Worm (Caenorhabditis elegans): ENCODE measurements around the gene srg-59.

ce11 chrV:2750006-2750405, 24.9 kb upstream of the srg-59 start, which contains the start of gene srx-24:
- TF ChIP-seq lin-39 (tag; optimal IDR thresholded peaks at IDR 0.05) = no peak
- no peak for TF ChIP-seq lsy-2 (tag; optimal IDR thresholded peaks at IDR 0.05)
- no peak for TF ChIP-seq snpc-1.2 (GFP tag; IDR thresholded peaks at IDR 0.05)
- TF ChIP-seq nhr-76 (tag; optimal IDR thresholded peaks at IDR 0.05) = no peak
- no peak for TF ChIP-seq madf-9 (GFP tag; conservative IDR thresholded peaks at IDR 0.05)
- no peak for TF ChIP-seq mep-1 (tag; optimal IDR thresholded peaks at IDR 0.05)
- TF ChIP-seq zag-1 (tag; optimal IDR thresholded peaks at IDR 0.05) = no peak
- TF ChIP-seq nhr-28 (tag; optimal IDR thresholded peaks at IDR 0.05) = no peak
- TF ChIP-seq dmd-6 (GFP tag; IDR thresholded peaks at IDR 0.05) = no peak
- TF ChIP-seq unc-62 (GFP tag; optimal IDR thresholded peaks at IDR 0.05 in 1 of 2) = no peak
- no peak for TF ChIP-seq unc-62 (tag; optimal IDR thresholded peaks at IDR 0.05)
- TF ChIP-seq gei-8 (GFP tag; optimal IDR thresholded peaks at IDR 0.05) = no peak
- no peak for TF ChIP-seq nhr-11 (tag; optimal IDR thresholded peaks at IDR 0.05)
- no peak for TF ChIP-seq nhr-77 (tag; optimal IDR thresholded peaks at IDR 0.05)
